Worm (Caenorhabditis elegans) whole organism, L4 larva: ENCODE results near the gene smg-9.

Source experiments
- F10B5.3 ChIP-seq: sonication (generic microtip); optimal IDR thresholded peaks from 2 replicates; lab custom pipeline; 2016; ENCODE audit warnings: mild to moderate bottlenecking, missing genetic modification characterization, missing compliant biosample characterization
- F26F4.8 ChIP-seq: fragments of 200-800 bp; sonication (Bioruptor generic); conservative IDR thresholded peaks from 2 replicates; pipeline ENCODE4 v1.3.6; 2022; ENCODE audit warnings: missing genetic modification characterization, missing compliant biosample characterization
- F37D6.2 ChIP-seq: sonication (generic microtip); optimal IDR thresholded peaks from 2 replicates; lab custom pipeline; 2016; ENCODE audit warnings: mild to moderate bottlenecking, missing genetic modification characterization, missing compliant biosample characterization
- F44E2.7 ChIP-seq: fragments of 200-800 bp; sonication (Bioruptor generic); IDR thresholded peaks from 2 replicates; pipeline ENCODE4 v2.1.2; 2022; ENCODE audit warnings: missing genetic modification characterization, missing compliant biosample characterization
- T26A8.4 ChIP-seq: fragments of 200-800 bp; sonication (Bioruptor generic); IDR thresholded peaks from 2 replicates; pipeline ENCODE4 v1.3.6; 2022; ENCODE audit warnings: missing genetic modification characterization, missing compliant biosample characterization
- Y48G9A.11 ChIP-seq: fragments of 200-800 bp; sonication (Bioruptor generic); IDR thresholded peaks from 2 replicates; pipeline ENCODE4 v1.3.6; 2022; ENCODE audit warnings: missing genetic modification reagents, missing genetic modification characterization, missing compliant biosample characterization
- Y75B8A.6 ChIP-seq: fragments of 200-800 bp; sonication (Bioruptor generic); IDR thresholded peaks from 2 replicates; pipeline ENCODE4 v1.3.6; 2022; ENCODE audit warnings: missing genetic modification reagents, missing genetic modification characterization, missing compliant biosample characterization
- ZK546.5 ChIP-seq, 2 experiments: sonication (generic microtip); optimal IDR thresholded peaks; 2 replicates each; lab custom pipeline; 2017; ENCODE audit warnings: missing biosample characterization in 2 of 2, missing genetic modification characterization in 2 of 2
- attf-4 ChIP-seq: sonication (generic microtip); optimal IDR thresholded peaks from 3 replicates; lab custom pipeline; 2017; ENCODE audit warnings: missing biosample characterization, missing genetic modification characterization
- daf-19 ChIP-seq: fragments of 200-800 bp; sonication (Bioruptor generic); conservative IDR thresholded peaks from 2 replicates; pipeline ENCODE4 v1.3.6; 2022; ENCODE audit warnings: missing genetic modification characterization, missing compliant biosample characterization
- dmd-9 ChIP-seq: fragments of 200-800 bp; sonication (Bioruptor generic); IDR thresholded peaks from 2 replicates; pipeline ENCODE4 v1.3.6; 2022; ENCODE audit warnings: missing genetic modification reagents, missing genetic modification characterization, missing compliant biosample characterization
- dve-1 ChIP-seq: sonication (generic microtip); optimal IDR thresholded peaks from 2 replicates; lab custom pipeline; 2017; ENCODE audit warnings: antibody characterized with exemption, mild to moderate bottlenecking, missing genetic modification characterization, missing compliant biosample characterization; ENCODE audit not compliant: insufficient read depth
- egl-43 ChIP-seq: fragments of 200-800 bp; sonication (Bioruptor generic); IDR thresholded peaks from 2 replicates; pipeline ENCODE4 v1.3.6; 2022; ENCODE audit warnings: missing genetic modification reagents, missing genetic modification characterization, missing compliant biosample characterization
- gei-8 ChIP-seq: fragments of 200-800 bp; sonication (Bioruptor generic); optimal IDR thresholded peaks from 2 replicates; lab custom pipeline; 2018; ENCODE audit warnings: mild to moderate bottlenecking, missing genetic modification characterization, missing compliant biosample characterization
- hif-1 ChIP-seq, 2 experiments: sonication (generic microtip); optimal IDR thresholded peaks; 2 replicates each; lab custom pipeline; 2016 to 2017; ENCODE audit warnings: missing compliant biosample characterization in 2 of 2, missing genetic modification characterization in 2 of 2, missing genetic modification reagents in 2 of 2, missing genotype in 2 of 2, mild to moderate bottlenecking in 1 of 2
- hlh-11 ChIP-seq: fragments of 200-800 bp; sonication (Bioruptor generic); optimal IDR thresholded peaks from 2 replicates; lab custom pipeline; 2018; ENCODE audit warnings: mild to moderate bottlenecking, missing genetic modification characterization, missing compliant biosample characterization
- hlh-30 ChIP-seq: sonication (generic microtip); optimal IDR thresholded peaks from 2 replicates; lab custom pipeline; 2017; ENCODE audit warnings: antibody characterized with exemption, mild to moderate bottlenecking, missing genetic modification characterization, missing compliant biosample characterization; ENCODE audit not compliant: insufficient read depth
- jun-1 ChIP-seq: fragments of 150-350 bp; optimal IDR thresholded peaks from 2 replicates; lab custom pipeline; 2014; ENCODE audit warnings: missing biosample characterization, missing genetic modification reagents, missing genetic modification characterization
- lin-1 ChIP-seq: fragments of 200-800 bp; sonication (Bioruptor generic); IDR thresholded peaks from 2 replicates; pipeline ENCODE4 v1.3.6; 2022; ENCODE audit warnings: missing genetic modification reagents, missing genetic modification characterization, missing compliant biosample characterization
- lin-38 ChIP-seq: fragments of 200-800 bp; sonication (Bioruptor generic); IDR thresholded peaks from 2 replicates; pipeline ENCODE4 v1.3.6; 2022; ENCODE audit warnings: missing genetic modification reagents, missing genetic modification characterization, missing compliant biosample characterization
- lin-39 ChIP-seq: fragments of 150-350 bp; optimal IDR thresholded peaks from 2 replicates; lab custom pipeline; 2014; ENCODE audit warnings: missing biosample characterization, missing genetic modification reagents, missing genetic modification characterization
- lir-3 ChIP-seq: sonication (generic microtip); optimal IDR thresholded peaks from 2 replicates; lab custom pipeline; 2016; ENCODE audit warnings: mild to moderate bottlenecking, missing genetic modification characterization, missing compliant biosample characterization
- madf-5 ChIP-seq, 2 experiments: fragments of 200-800 bp; sonication (Bioruptor generic); IDR thresholded peaks; 2 replicates each; pipeline ENCODE4 v1.3.6; 2022; ENCODE audit warnings: missing compliant biosample characterization in 2 of 2, missing genetic modification characterization in 2 of 2
- madf-9 ChIP-seq: fragments of 200-800 bp; sonication (Bioruptor generic); conservative IDR thresholded peaks from 2 replicates; pipeline ENCODE4 v1.3.6; 2022; ENCODE audit warnings: missing genetic modification reagents, missing genetic modification characterization, missing compliant biosample characterization
- mdl-1 ChIP-seq, 2 experiments: fragments of 150-350 bp in 1 of 2; sonication (generic microtip) in 1 of 2; optimal IDR thresholded peaks; 2 replicates each; lab custom pipeline; 2014 to 2017; ENCODE audit warnings: missing biosample characterization in 2 of 2, missing genetic modification characterization in 2 of 2
- mxl-3 ChIP-seq: fragments of 200-800 bp; sonication (Bioruptor generic); optimal IDR thresholded peaks from 2 replicates; lab custom pipeline; 2018; ENCODE audit warnings: mild to moderate bottlenecking, missing genetic modification characterization, missing compliant biosample characterization
- nhr-42 ChIP-seq: fragments of 200-800 bp; sonication (Bioruptor generic); IDR thresholded peaks from 2 replicates; pipeline ENCODE4 v1.3.6; 2022; ENCODE audit warnings: missing genetic modification characterization, missing compliant biosample characterization
- php-3 ChIP-seq: fragments of 200-800 bp; sonication (Bioruptor generic); IDR thresholded peaks from 2 replicates; pipeline ENCODE4 v1.3.6; 2022; ENCODE audit warnings: missing genetic modification reagents, missing genetic modification characterization, missing compliant biosample characterization
- pqm-1 ChIP-seq: sonication (generic microtip); optimal IDR thresholded peaks from 2 replicates; lab custom pipeline; 2017; ENCODE audit warnings: missing biosample characterization, missing genetic modification characterization
- saeg-2 ChIP-seq: fragments of 200-800 bp; sonication (Bioruptor generic); IDR thresholded peaks from 2 replicates; pipeline ENCODE4 v1.3.6; 2022; ENCODE audit warnings: missing genetic modification reagents, missing genetic modification characterization, missing compliant biosample characterization
- skn-1 ChIP-seq: fragments of 150-350 bp; optimal IDR thresholded peaks from 2 replicates; lab custom pipeline; 2014; ENCODE audit warnings: missing biosample characterization, missing genetic modification characterization
- snpc-1.2 ChIP-seq: fragments of 200-800 bp; sonication (Bioruptor generic); IDR thresholded peaks from 2 replicates; pipeline ENCODE4 v1.3.6; 2022; ENCODE audit warnings: missing genetic modification reagents, missing genetic modification characterization, missing compliant biosample characterization
- snpc-4 ChIP-seq: fragments of 150-350 bp; optimal IDR thresholded peaks from 2 replicates; lab custom pipeline; 2014; ENCODE audit warnings: missing biosample characterization, missing genetic modification characterization
- spr-3 ChIP-seq: fragments of 200-800 bp; sonication (Bioruptor generic); optimal IDR thresholded peaks from 2 replicates; lab custom pipeline; 2018; ENCODE audit warnings: mild to moderate bottlenecking, missing genetic modification characterization, missing compliant biosample characterization
- unc-130 ChIP-seq: sonication (generic microtip); optimal IDR thresholded peaks from 2 replicates; lab custom pipeline; 2016; ENCODE audit warnings: missing genetic modification reagents, missing genetic modification characterization, missing compliant biosample characterization
- unc-39 ChIP-seq: sonication (generic microtip); optimal IDR thresholded peaks from 2 replicates; lab custom pipeline; 2017; ENCODE audit warnings: missing biosample characterization, missing genetic modification characterization
- zfp-2 ChIP-seq: sonication (generic microtip); optimal IDR thresholded peaks from 2 replicates; lab custom pipeline; 2016; ENCODE audit warnings: mild to moderate bottlenecking, missing genetic modification characterization, missing compliant biosample characterization
- zip-11 ChIP-seq: fragments of 200-800 bp; sonication (Bioruptor generic); IDR thresholded peaks from 2 replicates; pipeline ENCODE4 v1.3.6; 2022; ENCODE audit warnings: missing genetic modification characterization, missing compliant biosample characterization
- ztf-7 ChIP-seq: fragments of 150-350 bp; optimal IDR thresholded peaks from 2 replicates; lab custom pipeline; 2014; ENCODE audit warnings: missing biosample characterization, missing genetic modification characterization

The smg-9 gene

ce11 chrII:14794935-14795454 is 42.3 kb upstream of the smg-9 start, which contains the start of gene eif-3.B (continued):
- TF ChIP-seq nhr-42 (GFP tag; lab: Robert Waterston, UW) (peak; percentile 88), T26A8.4 (GFP tag; lab: Robert Waterston, UW) (peak; percentile 90), hlh-11 (peak; percentile 80), madf-5 (GFP tag; IDR thresholded peaks at IDR 0.05; lab: Robert Waterston, UW) (0 out of 4 replicates have a peak, but pooled peaks of 1 of the 2 experiments have one; percentile 18), snpc-1.2 (GFP tag; lab: Robert Waterston, UW) (no peak), php-3 (GFP tag; lab: Robert Waterston, UW) (peak; percentile 41; the same call in 1 of the 2 replicates), F44E2.7 (GFP tag; lab: Robert Waterston, UW) (no peak), hlh-30 (tag; lab: Kevin White, UChicago) (peak; percentile 78), ZK546.5 (tag; optimal IDR thresholded peaks at IDR 0.05; lab: Kevin White, UChicago) (no peak), mxl-3 (GFP tag; lab: Kevin White, UChicago) (peak; percentile 64), lir-3 (no peak), madf-9 (GFP tag; lab: Robert Waterston, UW) (peak; percentile 66; the same call in 1 of the 2 replicates), daf-19 (GFP tag; lab: Robert Waterston, UW) (peak; percentile 65; the same call in 1 of the 2 replicates), unc-39 (tag; lab: Kevin White, UChicago) (no peak), pqm-1 (tag; lab: Kevin White, UChicago) (no peak), snpc-4 (peak; percentile 50), Y75B8A.6 (GFP tag; lab: Robert Waterston, UW) (no peak), lin-1 (GFP tag; lab: Robert Waterston, UW) (0 out of 2 replicates have a peak, but pooled peaks have one; percentile 26), zip-11 (GFP tag; lab: Robert Waterston, UW) (no peak), jun-1 (tag; lab: Kevin White, UChicago) (no peak), hif-1 (tag; optimal IDR thresholded peaks at IDR 0.05; lab: Kevin White, UChicago) (peak in 1 of 2 experiments; percentile 92), unc-130 (GFP tag; lab: Kevin White, UChicago) (peak; percentile 95), Y48G9A.11 (GFP tag; lab: Robert Waterston, UW) (peak; percentile 93), spr-3 (GFP tag; lab: Kevin White, UChicago) (no peak)
- TF ChIP-seq, all 104 proteins: peak for 58

DNA sequence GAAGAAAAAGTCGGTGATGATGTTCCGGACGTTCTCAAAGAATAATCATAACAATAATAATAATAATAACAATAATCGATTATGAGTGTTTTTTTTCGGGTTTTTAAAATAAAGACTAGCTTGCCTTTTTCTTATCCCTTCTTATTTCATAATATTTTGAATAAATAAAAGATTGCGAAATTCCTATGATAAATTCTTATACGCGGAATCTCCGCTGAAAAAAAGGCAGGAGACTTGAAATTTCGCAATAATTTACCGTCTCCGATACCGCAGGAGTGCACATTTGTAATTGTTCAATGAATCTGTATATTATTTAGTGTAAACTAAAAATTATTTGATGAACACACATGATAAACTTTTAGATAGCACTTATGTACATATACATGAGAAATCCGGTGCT is 39.8 kb upstream of the smg-9 start:
- TF ChIP-seq madf-5 (GFP tag; IDR thresholded peaks at IDR 0.05; lab: Robert Waterston, UW) (no peak), Y75B8A.6 (GFP tag; lab: Robert Waterston, UW) (no peak), ztf-7 (no peak), egl-43 (no peak), lin-39 (no peak), attf-4 (tag; lab: Kevin White, UChicago) (no peak), zfp-2 (tag; lab: Kevin White, UChicago) (no peak), pqm-1 (tag; lab: Kevin White, UChicago) (no peak), F10B5.3 (tag; lab: Kevin White, UChicago) (no peak), skn-1 (tag; lab: Kevin White, UChicago) (no peak), F26F4.8 (GFP tag; lab: Robert Waterston, UW) (no peak), lin-38 (GFP tag; lab: Robert Waterston, UW) (no peak)

- no peak for TF ChIP-seq F37D6.2
- no peak for TF ChIP-seq dmd-9
- peak; percentile 4 for TF ChIP-seq dve-1 (tag; lab: Kevin White, UChicago)
- no peak for TF ChIP-seq gei-8 (GFP tag; lab: Kevin White, UChicago)
- TF ChIP-seq mdl-1 (tag; optimal IDR thresholded peaks at IDR 0.05; lab: Kevin White, UChicago), result no peak
- TF ChIP-seq saeg-2 (GFP tag; lab: Robert Waterston, UW), result no peak
Measured at ce11 chrII:14790751-14791150, 38.1 kb upstream of the smg-9 start, which contains the start of gene Y54E2A.10. Gene Y54E2A.10 (plus strand): TSS chrII:14791051.
